Fruit fly (Drosophila melanogaster) whole organism, wandering third instar larva: Measurements from ENCODE around the gene Gr22a.

ENCODE experiments used
- CrebA ChIP-seq: fragments of 200-800 bp; sonication (Bioruptor generic); optimal IDR thresholded peaks from 2 replicates; lab custom pipeline; 2016; ENCODE audit warnings: missing biosample characterization, mild to moderate bottlenecking, missing genetic modification characterization, borderline replicate concordance
- Hnf4 ChIP-seq: fragments of 200-800 bp; sonication (Bioruptor generic); optimal IDR thresholded peaks from 2 replicates; lab custom pipeline; 2016; ENCODE audit warnings: missing biosample characterization, mild to moderate bottlenecking, missing genetic modification characterization
- Mio ChIP-seq: sonication (Bioruptor generic); optimal IDR thresholded peaks from 2 replicates; lab custom pipeline; 2016; ENCODE audit warnings: missing biosample characterization, missing genetic modification characterization
- br ChIP-seq: fragments of 200-800 bp; sonication (Bioruptor generic); optimal IDR thresholded peaks from 2 replicates; lab custom pipeline; 2016; ENCODE audit warnings: missing biosample characterization, missing genetic modification characterization
- brk ChIP-seq: fragments of 200-800 bp; sonication (Bioruptor generic); optimal IDR thresholded peaks from 2 replicates; lab custom pipeline; 2016; ENCODE audit warnings: missing biosample characterization, mild to moderate bottlenecking, missing genetic modification characterization
- dl ChIP-seq, 2 experiments: fragments of 175-275, 200-275 bp in 1 of 2; fragments of 200-275 bp in 1 of 2; sonication (Bioruptor generic); optimal IDR thresholded peaks; lab custom pipeline; 2018; ENCODE audit warnings: mild to moderate bottlenecking in 2 of 2, missing biosample characterization in 2 of 2, missing genetic modification characterization in 2 of 2, moderate library complexity in 2 of 2; ENCODE audit not compliant: partially characterized antibody in 2 of 2, insufficient read depth in 1 of 2
- dmrt93B ChIP-seq: fragments of 200-800 bp; sonication (Bioruptor generic); optimal IDR thresholded peaks from 2 replicates; lab custom pipeline; 2018; ENCODE audit warnings: missing biosample characterization, mild to moderate bottlenecking, missing genetic modification characterization
- ey ChIP-seq: fragments of 200-800 bp; sonication (Bioruptor generic); optimal IDR thresholded peaks from 2 replicates; lab custom pipeline; 2016; ENCODE audit warnings: missing biosample characterization, missing genetic modification characterization
- h ChIP-seq: fragments of 200-800 bp; sonication (Bioruptor generic); optimal IDR thresholded peaks from 3 replicates; lab custom pipeline; 2016; ENCODE audit warnings: missing biosample characterization, mild to moderate bottlenecking, missing genetic modification characterization
- pan ChIP-seq: fragments of >200 bp; optimal IDR thresholded peaks from 2 replicates; lab custom pipeline; 2017

DNA sequence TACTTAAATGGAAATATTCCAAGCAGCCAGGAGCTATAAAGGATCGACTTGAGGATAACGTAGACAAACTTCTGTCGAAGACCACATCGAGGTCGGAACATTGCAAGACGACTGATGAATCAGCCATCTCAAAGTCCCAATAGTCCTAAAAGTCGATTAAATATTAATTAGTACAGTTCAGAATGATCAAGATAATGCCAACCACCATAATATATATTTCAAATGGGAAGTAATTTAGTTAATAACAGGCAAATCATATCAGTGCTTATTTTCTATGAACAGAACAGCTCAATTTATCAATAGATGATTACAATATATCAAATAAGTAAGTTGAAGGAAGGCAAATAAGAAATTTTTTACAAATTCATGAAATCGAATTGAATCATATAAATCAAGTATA is 4.5 kb downstream of the Gr22a start, which contains the start of gene Gr22d:
- TF ChIP-seq dl (GFP tag; optimal IDR thresholded peaks at IDR 0.05; lab: Kevin White, UChicago; ENCODE audit: insufficient read depth in 1 of 2, partially characterized antibody in 2 of 2) (no peak), dmrt93B (GFP tag; lab: Kevin White, UChicago) (no peak), brk (GFP tag; lab: Kevin White, UChicago) (no peak), Mio (GFP tag; lab: Kevin White, UChicago) (no peak), pan (lab: Kevin White, UChicago) (no peak), h (GFP tag; lab: Kevin White, UChicago) (no peak), br (GFP tag; lab: Kevin White, UChicago) (no peak), CrebA (GFP tag; lab: Kevin White, UChicago) (no peak), Hnf4 (GFP tag; lab: Kevin White, UChicago) (no peak), ey (GFP tag; lab: Kevin White, UChicago) (no peak)
